Worm (Caenorhabditis elegans) whole organism, L1 larva: ENCODE data around the gene ZK829.3.

Experiments
- C04F5.9 ChIP-seq: sonication (generic microtip); optimal IDR thresholded peaks from 2 replicates; lab custom pipeline; 2016; ENCODE audit warnings: missing genetic modification characterization, missing compliant biosample characterization
- C34B4.2 ChIP-seq: sonication (generic microtip); optimal IDR thresholded peaks from 2 replicates; lab custom pipeline; 2017; ENCODE audit warnings: mild to moderate bottlenecking, missing genetic modification characterization, missing compliant biosample characterization
- Y116A8C.19 ChIP-seq: sonication (generic microtip); optimal IDR thresholded peaks from 2 replicates; lab custom pipeline; 2016; ENCODE audit warnings: missing compliant biosample characterization, missing genetic modification characterization, borderline replicate concordance
- aly-2 ChIP-seq: fragments of 150-350 bp; optimal IDR thresholded peaks from 2 replicates; lab custom pipeline; 2014; ENCODE audit warnings: missing biosample characterization, missing genetic modification characterization
- ama-1 ChIP-seq: fragments of 150-350 bp; optimal IDR thresholded peaks from 2 replicates; lab custom pipeline; 2014
- blmp-1 ChIP-seq: fragments of 150-350 bp; optimal IDR thresholded peaks from 2 replicates; lab custom pipeline; 2014; ENCODE audit warnings: missing biosample characterization, missing genetic modification characterization
- ceh-88 ChIP-seq: fragments of 200-800 bp; sonication (Bioruptor generic); IDR thresholded peaks from 2 replicates; pipeline ENCODE4 v1.3.6; 2022; ENCODE audit warnings: missing genetic modification characterization, missing compliant biosample characterization
- ces-1 ChIP-seq: fragments of 150-350 bp; optimal IDR thresholded peaks from 2 replicates; lab custom pipeline; 2014; ENCODE audit warnings: missing biosample characterization, missing genetic modification reagents, missing genetic modification characterization
- dpl-1 ChIP-seq, 3 experiments: fragments of 150-350 bp in 2 of 3; sonication (generic microtip) in 1 of 3; optimal IDR thresholded peaks; 2 replicates each; lab custom pipeline; 2014 to 2017; ENCODE audit warnings: missing biosample characterization in 3 of 3, missing genetic modification characterization in 3 of 3, missing genetic modification reagents in 3 of 3
- dsc-1 ChIP-seq: sonication (generic microtip); optimal IDR thresholded peaks from 2 replicates; lab custom pipeline; 2016; ENCODE audit warnings: mild to moderate bottlenecking, missing genetic modification characterization, missing compliant biosample characterization
- efl-1 ChIP-seq, 4 experiments: fragments of 150-350 bp; optimal IDR thresholded peaks in 3 of 4; peaks in 1 of 4; 1 replicate in 1 of 4; 2 replicates in 3 of 4; lab custom pipeline; 2014; ENCODE audit warnings: missing biosample characterization in 2 of 4, missing genetic modification characterization in 2 of 4, missing genetic modification reagents in 2 of 4
- egl-27 ChIP-seq, 2 experiments: fragments of 150-350 bp in 1 of 2; sonication (generic microtip); optimal IDR thresholded peaks; 3 replicates each; lab custom pipeline; 2017 to 2018; ENCODE audit warnings: missing biosample characterization in 2 of 2, missing genetic modification characterization in 2 of 2, missing genetic modification reagents in 2 of 2
- fkh-10 ChIP-seq: sonication (generic microtip); optimal IDR thresholded peaks from 2 replicates; lab custom pipeline; 2017; ENCODE audit warnings: missing biosample characterization, missing genetic modification reagents, missing genetic modification characterization
- fkh-4 ChIP-seq: sonication (generic microtip); optimal IDR thresholded peaks from 2 replicates; lab custom pipeline; 2016; ENCODE audit warnings: missing compliant biosample characterization, missing genetic modification characterization, borderline replicate concordance
- hpl-2 ChIP-seq: fragments of 150-350 bp; optimal IDR thresholded peaks from 2 replicates; lab custom pipeline; 2014; ENCODE audit warnings: missing biosample characterization, missing genetic modification reagents, missing genetic modification characterization
- irx-1 ChIP-seq: sonication (generic microtip); optimal IDR thresholded peaks from 2 replicates; lab custom pipeline; 2016; ENCODE audit warnings: missing genetic modification characterization, missing compliant biosample characterization
- isw-1 ChIP-seq: fragments of 200-800 bp; sonication (Bioruptor generic); IDR thresholded peaks from 2 replicates; pipeline ENCODE4 v1.3.6; 2022; ENCODE audit warnings: missing genetic modification characterization, missing compliant biosample characterization
- lin-13 ChIP-seq: fragments of 150-350 bp; optimal IDR thresholded peaks from 2 replicates; lab custom pipeline; 2014; ENCODE audit warnings: missing biosample characterization, missing genetic modification reagents, missing genetic modification characterization
- lin-35 ChIP-seq, 2 experiments: fragments of 150-350 bp; optimal IDR thresholded peaks; 2 replicates each; lab custom pipeline; 2014; ENCODE audit warnings: missing biosample characterization in 2 of 2, missing genetic modification characterization in 2 of 2, missing genetic modification reagents in 2 of 2
- lin-39 ChIP-seq: fragments of 150-350 bp; optimal IDR thresholded peaks from 2 replicates; lab custom pipeline; 2014; ENCODE audit warnings: missing biosample characterization, missing genetic modification reagents, missing genetic modification characterization
- lsy-2 ChIP-seq, 2 experiments: fragments of 150-350 bp; optimal IDR thresholded peaks; 2 replicates each; lab custom pipeline; 2014; ENCODE audit warnings: missing biosample characterization in 2 of 2, missing genetic modification characterization in 2 of 2
- mab-9 ChIP-seq: fragments of 200-800 bp; sonication (Bioruptor generic); IDR thresholded peaks from 2 replicates; pipeline ENCODE4 v1.3.6; 2022; ENCODE audit warnings: missing genetic modification reagents, missing genetic modification characterization, missing compliant biosample characterization
- mdl-1 ChIP-seq, 2 experiments: fragments of 150-350 bp; optimal IDR thresholded peaks; 2 replicates each; lab custom pipeline; 2014 to 2017; ENCODE audit warnings: missing biosample characterization in 2 of 2, missing genetic modification characterization in 2 of 2, inconsistent platforms in 1 of 2
- mef-2 ChIP-seq: fragments of 150-350 bp; optimal IDR thresholded peaks from 2 replicates; lab custom pipeline; 2014; ENCODE audit warnings: missing biosample characterization, missing genetic modification characterization
- mep-1 ChIP-seq: fragments of 150-350 bp; optimal IDR thresholded peaks from 2 replicates; lab custom pipeline; 2014; ENCODE audit warnings: missing biosample characterization, missing genetic modification characterization
- nhr-12 ChIP-seq: sonication (generic microtip); optimal IDR thresholded peaks from 2 replicates; lab custom pipeline; 2017; ENCODE audit warnings: missing biosample characterization, missing genetic modification characterization
- nhr-20 ChIP-seq: sonication (generic microtip); optimal IDR thresholded peaks from 2 replicates; lab custom pipeline; 2016; ENCODE audit warnings: mild to moderate bottlenecking, missing genetic modification characterization, missing compliant biosample characterization
- nhr-237 ChIP-seq: fragments of 150-350 bp; optimal IDR thresholded peaks from 2 replicates; lab custom pipeline; 2014; ENCODE audit warnings: missing biosample characterization, missing genetic modification characterization
- nhr-28 ChIP-seq: fragments of 150-350 bp; optimal IDR thresholded peaks from 2 replicates; lab custom pipeline; 2014; ENCODE audit warnings: missing biosample characterization, missing genetic modification characterization
- nhr-47 ChIP-seq: sonication (generic microtip); optimal IDR thresholded peaks from 2 replicates; lab custom pipeline; 2016; ENCODE audit warnings: mild to moderate bottlenecking, missing genetic modification characterization, moderate library complexity, missing compliant biosample characterization
- nhr-76 ChIP-seq: sonication (generic microtip); optimal IDR thresholded peaks from 2 replicates; lab custom pipeline; 2017; ENCODE audit warnings: missing biosample characterization, missing genetic modification characterization
- nhr-77 ChIP-seq: fragments of 150-350 bp; optimal IDR thresholded peaks from 2 replicates; lab custom pipeline; 2014; ENCODE audit warnings: missing biosample characterization, missing genetic modification characterization
- nhr-84 ChIP-seq: sonication (generic microtip); optimal IDR thresholded peaks from 2 replicates; lab custom pipeline; 2017; ENCODE audit warnings: missing biosample characterization, missing genetic modification characterization
- nhr-90 ChIP-seq: sonication (generic microtip); optimal IDR thresholded peaks from 2 replicates; lab custom pipeline; 2016; ENCODE audit warnings: mild to moderate bottlenecking, missing genetic modification characterization, missing compliant biosample characterization; ENCODE audit not compliant: poor library complexity
- pax-3 ChIP-seq: fragments of 200-800 bp; sonication (Bioruptor generic); optimal IDR thresholded peaks from 2 replicates; lab custom pipeline; 2018; ENCODE audit warnings: mild to moderate bottlenecking, missing genetic modification characterization, moderate library complexity, missing compliant biosample characterization
- rnt-1 ChIP-seq: sonication (generic microtip); optimal IDR thresholded peaks from 2 replicates; lab custom pipeline; 2016; ENCODE audit warnings: mild to moderate bottlenecking, missing genetic modification characterization, moderate library complexity, missing compliant biosample characterization
- skn-1 ChIP-seq: fragments of 150-350 bp; optimal IDR thresholded peaks from 2 replicates; lab custom pipeline; 2014; ENCODE audit warnings: missing biosample characterization, missing genetic modification characterization
- snu-23 ChIP-seq: sonication (generic microtip); optimal IDR thresholded peaks from 2 replicates; lab custom pipeline; 2016; ENCODE audit warnings: missing genetic modification characterization, missing compliant biosample characterization
- sup-37 ChIP-seq: fragments of 200-800 bp; sonication (Bioruptor generic); optimal IDR thresholded peaks from 2 replicates; lab custom pipeline; 2018; ENCODE audit warnings: mild to moderate bottlenecking, missing genetic modification characterization, missing compliant biosample characterization
- swsn-7 ChIP-seq: sonication (generic microtip); optimal IDR thresholded peaks from 2 replicates; lab custom pipeline; 2016; ENCODE audit warnings: missing genetic modification characterization, missing compliant biosample characterization
- tlp-1 ChIP-seq: fragments of 150-350 bp; optimal IDR thresholded peaks from 2 replicates; lab custom pipeline; 2014; ENCODE audit warnings: missing biosample characterization, missing genetic modification characterization
- unc-30 ChIP-seq: sonication (generic microtip); optimal IDR thresholded peaks from 2 replicates; lab custom pipeline; 2017; ENCODE audit warnings: missing biosample characterization, missing genetic modification characterization
- unc-62 ChIP-seq: fragments of 150-350 bp; optimal IDR thresholded peaks from 2 replicates; lab custom pipeline; 2014; ENCODE audit warnings: missing biosample characterization, missing genetic modification reagents, missing genetic modification characterization
- unc-98 ChIP-seq: fragments of 200-800 bp; sonication (Bioruptor generic); IDR thresholded peaks from 2 replicates; pipeline ENCODE4 v1.3.6; 2022; ENCODE audit warnings: missing genetic modification characterization, missing compliant biosample characterization
- vab-15 ChIP-seq: sonication (generic microtip); optimal IDR thresholded peaks from 2 replicates; lab custom pipeline; 2017; ENCODE audit warnings: missing genotype, mild to moderate bottlenecking, missing genetic modification characterization, missing compliant biosample characterization
- xbp-1 ChIP-seq: sonication (generic microtip); optimal IDR thresholded peaks from 2 replicates; lab custom pipeline; 2016; ENCODE audit warnings: missing genetic modification characterization, missing compliant biosample characterization
- zip-4 ChIP-seq: fragments of 200-800 bp; sonication (Bioruptor generic); optimal IDR thresholded peaks from 2 replicates; lab custom pipeline; 2018; ENCODE audit warnings: mild to moderate bottlenecking, missing genetic modification characterization, moderate library complexity, missing compliant biosample characterization
- ztf-11 ChIP-seq, 2 experiments: sonication (generic microtip); optimal IDR thresholded peaks; 2 replicates each; lab custom pipeline; 2016 to 2017; ENCODE audit warnings: missing genetic modification characterization in 2 of 2, missing biosample characterization in 1 of 2, missing compliant biosample characterization in 1 of 2

The ZK829.3 gene

ce11 chrIV:11955592-11955991 is 10.1 kb upstream of the ZK829.3 start (continued):
- TF ChIP-seq dsc-1 (tag; lab: Kevin White, UChicago): no peak
- no peak for TF ChIP-seq unc-98 (GFP tag; lab: Robert Waterston, UW)
- TF ChIP-seq ama-1 (lab: Kevin White, UChicago): peak; percentile 80
- TF ChIP-seq mab-9 (GFP tag; lab: Robert Waterston, UW): no peak
- no peak for TF ChIP-seq fkh-4 (tag; lab: Kevin White, UChicago)
- TF ChIP-seq Y116A8C.19 (tag; lab: Kevin White, UChicago): no peak
- TF ChIP-seq lsy-2 (tag; optimal IDR thresholded peaks at IDR 0.05; lab: Kevin White, UChicago): peak; percentile 21 to 29
- TF ChIP-seq egl-27 (tag; optimal IDR thresholded peaks at IDR 0.05; lab: Kevin White, UChicago): no peak
- no peak for TF ChIP-seq isw-1 (GFP tag; lab: Robert Waterston, UW)
- TF ChIP-seq blmp-1 (tag; lab: Kevin White, UChicago): peak; percentile 67
- TF ChIP-seq dpl-1 (GFP tag; optimal IDR thresholded peaks at IDR 0.05; lab: Kevin White, UChicago): no peak
- TF ChIP-seq C04F5.9 (tag; lab: Kevin White, UChicago): no peak
- peak in 1 of 2 experiments; percentile 15 for TF ChIP-seq efl-1 (optimal IDR thresholded peaks at IDR 0.05; lab: Kevin White, UChicago)
- no peak for TF ChIP-seq efl-1 (GFP tag; optimal IDR thresholded peaks at IDR 0.05 in 1 of 2; lab: Kevin White, UChicago)
- TF ChIP-seq snu-23: peak; percentile 50
- TF ChIP-seq nhr-28 (tag; lab: Kevin White, UChicago): no peak
- TF ChIP-seq, all 84 proteins: peak for 24

ce11 chrIV:11952612-11953299 is 7.2 kb upstream of the ZK829.3 start, which contains the start of gene gdh-1:
Gene gdh-1, plus strand, starts transcription at chrIV:11953249.
- TF ChIP-seq snu-23: peak; percentile 60
- TF ChIP-seq xbp-1 (tag; lab: Kevin White, UChicago): peak; percentile 21
- no peak for TF ChIP-seq lin-39 (tag; lab: Kevin White, UChicago)
- TF ChIP-seq unc-30 (tag; lab: Kevin White, UChicago): no peak
- no peak for TF ChIP-seq nhr-28 (tag; lab: Kevin White, UChicago)
- TF ChIP-seq skn-1: peak; percentile 60
- no peak for TF ChIP-seq egl-27 (tag; optimal IDR thresholded peaks at IDR 0.05; lab: Kevin White, UChicago)
- TF ChIP-seq C34B4.2 (tag; lab: Kevin White, UChicago): no peak
- no peak for TF ChIP-seq lin-13 (GFP tag; lab: Kevin White, UChicago)
- TF ChIP-seq aly-2 (tag; lab: Kevin White, UChicago): no peak
- TF ChIP-seq irx-1: no peak
- no peak for TF ChIP-seq ceh-88 (GFP tag; lab: Robert Waterston, UW)
- no peak for TF ChIP-seq pax-3 (tag; lab: Kevin White, UChicago)
- no peak for TF ChIP-seq nhr-237 (tag; lab: Kevin White, UChicago)
- no peak for TF ChIP-seq nhr-12
- no peak for TF ChIP-seq nhr-76 (tag; lab: Kevin White, UChicago)
- no peak for TF ChIP-seq unc-62 (GFP tag; lab: Kevin White, UChicago)
- no peak for TF ChIP-seq sup-37 (GFP tag; lab: Kevin White, UChicago)
- TF ChIP-seq hpl-2: no peak
- TF ChIP-seq fkh-4 (tag; lab: Kevin White, UChicago): no peak
- TF ChIP-seq ztf-11 (tag; optimal IDR thresholded peaks at IDR 0.05; lab: Kevin White, UChicago): no peak
- TF ChIP-seq dpl-1 (GFP tag; optimal IDR thresholded peaks at IDR 0.05; lab: Kevin White, UChicago): peak in 2 of 3 experiments; percentile 21 to 44
- TF ChIP-seq Y116A8C.19 (tag; lab: Kevin White, UChicago): no peak
- no peak for TF ChIP-seq tlp-1 (tag; lab: Kevin White, UChicago)
- TF ChIP-seq swsn-7 (tag; lab: Kevin White, UChicago): no peak
- TF ChIP-seq rnt-1 (tag; lab: Kevin White, UChicago): peak; percentile 71
- no peak for TF ChIP-seq dsc-1 (tag; lab: Kevin White, UChicago)
- TF ChIP-seq nhr-20 (tag; lab: Kevin White, UChicago): peak; percentile 73
- TF ChIP-seq nhr-77 (tag; lab: Kevin White, UChicago): peak; percentile 62
- TF ChIP-seq nhr-84 (tag; lab: Kevin White, UChicago): no peak
- TF ChIP-seq fkh-10: no peak
- no peak for TF ChIP-seq ces-1 (GFP tag; lab: Kevin White, UChicago)
- peak; percentile 62 for TF ChIP-seq mep-1 (tag; lab: Kevin White, UChicago)
- no peak for TF ChIP-seq nhr-47 (tag; lab: Kevin White, UChicago)
- peak in 1 of 2 experiments; percentile 28 for TF ChIP-seq lsy-2 (tag; optimal IDR thresholded peaks at IDR 0.05; lab: Kevin White, UChicago)
- TF ChIP-seq mdl-1 (tag; optimal IDR thresholded peaks at IDR 0.05; lab: Kevin White, UChicago): peak in 1 of 2 experiments; percentile 56
- no peak for TF ChIP-seq isw-1 (GFP tag; lab: Robert Waterston, UW)
- peak; percentile 9 to 33 for TF ChIP-seq lin-35 (GFP tag; optimal IDR thresholded peaks at IDR 0.05; lab: Kevin White, UChicago)
- TF ChIP-seq vab-15: no peak
- TF ChIP-seq zip-4: no peak
- TF ChIP-seq unc-98 (GFP tag; lab: Robert Waterston, UW): no peak
- no peak for TF ChIP-seq mab-9 (GFP tag; lab: Robert Waterston, UW)
- TF ChIP-seq nhr-90: no peak
- TF ChIP-seq mef-2 (tag; lab: Kevin White, UChicago): no peak
